Worm (Caenorhabditis elegans) whole organism, late embryonic: ENCODE results near the gene C33D9.6.
A peak's percentile ranks its signal among the peaks of the same experiment; 100 is the strongest.
"Not testable (repeated sequence)": the region's sequence is repeated elsewhere in the genome, so short reads cannot be mapped to it uniquely, and the experiment has no call there.

Source experiments
- K02D7.2 ChIP-seq: sonication (generic microtip); optimal IDR thresholded peaks from 2 replicates; lab custom pipeline; 2017; ENCODE audit warnings: mild to moderate bottlenecking, missing genetic modification characterization, missing compliant biosample characterization
- Y22D7AL.16 ChIP-seq: sonication (generic microtip); optimal IDR thresholded peaks from 2 replicates; lab custom pipeline; 2016; ENCODE audit warnings: missing genetic modification characterization, missing compliant biosample characterization
- ceh-18 ChIP-seq: sonication (generic microtip); optimal IDR thresholded peaks from 2 replicates; lab custom pipeline; 2016; ENCODE audit warnings: missing genetic modification characterization, missing compliant biosample characterization
- ceh-19 ChIP-seq: fragments of 200-800 bp; sonication (Bioruptor generic); optimal IDR thresholded peaks from 2 replicates; lab custom pipeline; 2018; ENCODE audit warnings: mild to moderate bottlenecking, missing genetic modification characterization, missing compliant biosample characterization
- ceh-24 ChIP-seq: sonication (generic microtip); optimal IDR thresholded peaks from 2 replicates; lab custom pipeline; 2016; ENCODE audit warnings: mild to moderate bottlenecking, missing genetic modification characterization, missing compliant biosample characterization
- ceh-45 ChIP-seq: fragments of 200-800 bp; sonication (Bioruptor generic); IDR thresholded peaks from 2 replicates; pipeline ENCODE4 v1.3.6; 2022; ENCODE audit warnings: missing genetic modification reagents, missing genetic modification characterization, missing compliant biosample characterization
- ceh-48 ChIP-seq: sonication (generic microtip); optimal IDR thresholded peaks from 2 replicates; lab custom pipeline; 2016; ENCODE audit warnings: missing genetic modification characterization, inconsistent platforms, missing compliant biosample characterization
- dve-1 ChIP-seq: sonication (generic microtip); optimal IDR thresholded peaks from 2 replicates; lab custom pipeline; 2017; ENCODE audit warnings: antibody characterized with exemption, mild to moderate bottlenecking, missing genetic modification characterization, missing compliant biosample characterization
- fkh-10 ChIP-seq: fragments of 150-350 bp; optimal IDR thresholded peaks from 2 replicates; lab custom pipeline; 2014; ENCODE audit warnings: missing biosample characterization, missing genetic modification reagents, missing genetic modification characterization
- hlh-13 ChIP-seq: fragments of 200-800 bp; sonication (Bioruptor generic); optimal IDR thresholded peaks from 2 replicates; lab custom pipeline; 2018; ENCODE audit warnings: mild to moderate bottlenecking, missing genetic modification characterization, missing compliant biosample characterization
- hlh-15 ChIP-seq: sonication (generic microtip); optimal IDR thresholded peaks from 2 replicates; lab custom pipeline; 2016; ENCODE audit warnings: missing genetic modification characterization, missing compliant biosample characterization
- hlh-8 ChIP-seq: sonication (generic microtip); optimal IDR thresholded peaks from 2 replicates; lab custom pipeline; 2016; ENCODE audit warnings: missing genotype, missing genetic modification characterization, missing compliant biosample characterization
- lin-11 ChIP-seq: fragments of 200-800 bp; sonication (Bioruptor generic); optimal IDR thresholded peaks from 2 replicates; lab custom pipeline; 2018; ENCODE audit warnings: mild to moderate bottlenecking, missing genetic modification characterization, missing compliant biosample characterization
- nhr-11 ChIP-seq: fragments of 150-350 bp; optimal IDR thresholded peaks from 2 replicates; lab custom pipeline; 2014; ENCODE audit warnings: missing biosample characterization, missing genetic modification characterization
- npax-4 ChIP-seq: sonication (generic microtip); optimal IDR thresholded peaks from 2 replicates; lab custom pipeline; 2016; ENCODE audit warnings: missing genetic modification characterization, missing compliant biosample characterization
- pag-3 ChIP-seq: sonication (generic microtip); optimal IDR thresholded peaks from 2 replicates; lab custom pipeline; 2016; ENCODE audit warnings: missing compliant biosample characterization, missing genetic modification characterization, borderline replicate concordance
- pat-9 ChIP-seq: fragments of 200-800 bp; sonication (Bioruptor generic); optimal IDR thresholded peaks from 2 replicates; lab custom pipeline; 2018; ENCODE audit warnings: mild to moderate bottlenecking, missing genetic modification characterization, moderate library complexity, missing compliant biosample characterization
- pax-1 ChIP-seq: fragments of 150-350 bp; optimal IDR thresholded peaks from 2 replicates; lab custom pipeline; 2014; ENCODE audit warnings: missing biosample characterization, missing genetic modification characterization
- pha-2 ChIP-seq: sonication (generic microtip); optimal IDR thresholded peaks from 2 replicates; lab custom pipeline; 2017; ENCODE audit warnings: mild to moderate bottlenecking, missing genetic modification characterization, missing compliant biosample characterization
- pqm-1 ChIP-seq: sonication (generic microtip); optimal IDR thresholded peaks from 2 replicates; lab custom pipeline; 2016; ENCODE audit warnings: missing genetic modification characterization, missing compliant biosample characterization
- pros-1 ChIP-seq: fragments of 150-350 bp; optimal IDR thresholded peaks from 2 replicates; lab custom pipeline; 2014; ENCODE audit warnings: missing biosample characterization, missing genetic modification reagents, missing genetic modification characterization
- ref-2 ChIP-seq: sonication (generic microtip); optimal IDR thresholded peaks from 2 replicates; lab custom pipeline; 2016; ENCODE audit warnings: missing genetic modification characterization, missing compliant biosample characterization
- sdc-2 ChIP-seq: sonication (generic microtip); optimal IDR thresholded peaks from 2 replicates; lab custom pipeline; 2016; ENCODE audit warnings: missing genotype, missing genetic modification characterization, missing compliant biosample characterization
- tbx-2 ChIP-seq: sonication (generic microtip); optimal IDR thresholded peaks from 2 replicates; lab custom pipeline; 2016; ENCODE audit warnings: missing genetic modification characterization, missing compliant biosample characterization
- unc-42 ChIP-seq: sonication (generic microtip); optimal IDR thresholded peaks from 2 replicates; lab custom pipeline; 2016; ENCODE audit warnings: missing genotype, missing genetic modification characterization, missing compliant biosample characterization
- unc-55 ChIP-seq: sonication (generic microtip); optimal IDR thresholded peaks from 2 replicates; lab custom pipeline; 2017; ENCODE audit warnings: missing biosample characterization, missing genetic modification reagents, missing genetic modification characterization
- zip-5 ChIP-seq: sonication (generic microtip); optimal IDR thresholded peaks from 2 replicates; lab custom pipeline; 2016; ENCODE audit warnings: missing genetic modification characterization, missing compliant biosample characterization

The C33D9.6 gene

DNA sequence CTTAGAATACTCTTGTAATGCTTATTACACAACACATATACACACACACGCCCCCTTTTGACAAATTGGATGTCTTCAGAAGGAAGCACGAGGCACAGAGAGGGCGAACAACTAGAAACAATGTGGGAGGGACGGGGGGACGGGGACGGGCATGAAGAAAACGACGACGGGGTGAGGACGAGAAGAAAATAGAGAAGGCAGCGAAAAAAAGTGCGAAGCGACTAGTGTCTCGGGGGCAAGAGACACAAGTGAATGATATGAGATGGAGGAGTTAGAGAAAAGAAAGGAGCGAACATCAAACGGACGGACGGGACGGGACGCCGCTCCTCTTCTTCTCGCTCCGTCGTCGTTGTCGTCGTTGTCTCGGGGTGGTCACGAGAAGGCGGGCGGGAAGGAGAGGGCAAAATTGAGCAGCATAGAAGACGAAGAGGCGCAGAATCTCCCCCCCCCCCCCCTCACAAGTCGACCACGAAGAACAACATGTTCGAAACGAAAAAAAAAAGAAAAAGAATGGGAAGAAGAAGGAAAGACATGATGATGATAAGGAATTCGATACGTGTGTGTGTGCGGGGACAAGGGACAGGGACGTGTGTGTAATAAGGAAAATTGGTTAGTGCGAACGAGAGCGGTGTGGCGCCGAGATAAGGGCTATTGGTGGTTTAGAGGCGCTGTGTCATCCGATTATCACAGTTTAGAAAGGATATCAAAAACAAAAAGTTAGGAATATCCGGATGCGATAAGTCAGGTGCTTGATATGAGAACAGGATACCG, 17.1 kb upstream of the C33D9.6 start:
- TF ChIP-seq ceh-18 (tag; lab: Kevin White, UChicago) (peak; percentile 30), K02D7.2 (tag; lab: Kevin White, UChicago) (no peak), ceh-19 (GFP tag; lab: Kevin White, UChicago) (peak; percentile 13), hlh-15 (tag; lab: Kevin White, UChicago) (no peak)
- TF ChIP-seq, all 69 proteins: peak for 2

DNA sequence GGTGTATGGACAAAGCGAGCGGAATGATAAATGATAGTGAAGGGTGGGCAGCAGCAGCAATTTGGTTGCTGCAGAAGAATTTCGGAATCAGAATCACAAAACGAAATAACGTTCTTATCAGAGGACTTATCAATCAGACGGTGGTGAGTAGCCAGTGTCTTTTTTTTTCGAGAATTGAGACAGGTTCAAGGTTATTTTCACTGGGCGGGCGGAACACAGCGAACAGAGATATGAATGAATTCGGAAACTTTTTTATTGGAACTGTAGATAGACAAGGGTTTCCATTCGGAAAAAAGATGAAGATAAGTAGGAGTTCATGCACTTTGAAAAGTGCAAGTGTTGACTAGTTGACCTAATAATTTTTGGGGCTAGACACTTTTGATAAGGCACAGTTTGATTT, 15.3 kb upstream of the C33D9.6 start:
- no peak for TF ChIP-seq ceh-24 (tag; lab: Kevin White, UChicago)

DNA sequence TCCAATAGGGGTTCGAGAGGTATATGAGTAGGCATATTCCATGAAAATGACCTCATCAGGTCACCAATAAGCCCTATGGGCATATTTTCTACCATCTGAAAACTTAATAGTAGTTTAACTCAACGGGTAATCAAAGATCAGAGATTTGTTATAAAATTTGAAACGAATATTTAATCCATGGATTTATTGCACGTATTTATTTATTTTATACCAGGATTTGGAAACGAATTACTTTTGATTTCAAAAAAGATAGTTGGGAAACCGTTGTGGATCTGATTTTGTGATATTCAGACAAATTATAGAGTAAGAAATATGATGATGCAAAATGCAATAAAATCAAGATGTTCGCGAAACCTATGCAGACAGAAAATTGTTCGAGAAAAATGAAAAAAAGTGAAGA, 14.9 kb upstream of the C33D9.6 start, which contains the start of gene C33D9.3:
C33D9.3 (minus strand) TSS at position 101 of the 400 bp plus-strand sequence.
- TF ChIP-seq sdc-2 (tag; lab: Kevin White, UChicago) (no peak), dve-1 (no peak), fkh-10 (GFP tag; lab: Kevin White, UChicago) (no peak), npax-4 (tag; lab: Kevin White, UChicago) (no peak), K02D7.2 (tag; lab: Kevin White, UChicago) (no peak), ref-2 (tag; lab: Kevin White, UChicago) (no peak), pag-3 (tag; lab: Kevin White, UChicago) (no peak), hlh-15 (tag; lab: Kevin White, UChicago) (no peak)

DNA sequence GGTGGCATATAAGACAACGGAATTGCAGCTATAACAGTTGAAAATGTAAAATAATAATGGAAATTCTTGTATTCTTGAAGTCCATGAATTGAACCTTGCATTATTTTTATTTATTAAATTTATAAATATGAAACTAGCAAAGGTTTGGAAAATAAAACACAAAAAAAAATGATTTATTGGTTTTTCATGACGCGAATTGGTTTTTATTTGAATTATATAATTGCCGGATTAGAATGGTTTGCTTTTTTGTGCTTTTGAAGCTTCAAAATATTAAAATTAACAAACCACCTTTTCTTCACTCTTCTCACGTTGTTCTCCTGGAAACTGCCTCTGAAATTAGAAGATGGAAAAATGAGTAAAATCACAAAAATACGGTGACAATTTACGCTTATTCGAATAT, 12.2 kb upstream of the C33D9.6 start, which contains the start of gene sru-35:
sru-35 (minus strand) TSS at position 101 of the 400 bp plus-strand sequence.
- TF ChIP-seq zip-5: no peak
- TF ChIP-seq unc-55: no peak
- TF ChIP-seq unc-42: no peak
- no peak for TF ChIP-seq pqm-1 (tag; lab: Kevin White, UChicago)
- no peak for TF ChIP-seq pax-1 (tag; lab: Kevin White, UChicago)
- no peak for TF ChIP-seq hlh-13 (GFP tag; lab: Kevin White, UChicago)
- no peak for TF ChIP-seq Y22D7AL.16 (tag; lab: Kevin White, UChicago)
- no peak for TF ChIP-seq ceh-45 (GFP tag; lab: Robert Waterston, UW)
- no peak for TF ChIP-seq tbx-2 (tag; lab: Kevin White, UChicago)
- TF ChIP-seq pros-1 (tag; lab: Kevin White, UChicago): no peak

DNA sequence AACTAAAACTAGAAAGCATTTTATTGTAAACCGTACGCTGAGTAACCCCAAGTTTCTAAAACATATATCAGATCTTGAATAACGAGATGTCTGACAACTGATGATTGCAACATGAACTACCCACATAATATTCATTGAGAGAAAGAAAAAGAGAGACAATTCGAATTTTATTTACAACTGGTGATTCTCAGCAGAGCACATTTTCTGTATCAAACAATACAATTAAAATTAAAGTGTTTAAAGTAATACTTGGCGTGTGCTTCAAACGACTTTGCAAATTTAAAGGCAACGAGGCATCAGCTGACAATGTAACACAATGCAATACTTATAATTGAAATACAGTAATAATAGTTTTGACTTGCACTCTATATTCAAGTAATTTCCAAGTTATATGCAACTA, 10.1 kb upstream of the C33D9.6 start, which contains the start of gene C33D9.10:
C33D9.10 (minus strand) TSS at position 101 of the 400 bp plus-strand sequence.
- not testable (repeated sequence) for TF ChIP-seq pat-9 (tag; lab: Kevin White, UChicago); lin-11 (tag; lab: Kevin White, UChicago); pha-2
- TF ChIP-seq, all 69 proteins: peak for 0; not testable (repeated sequence) for 69

DNA sequence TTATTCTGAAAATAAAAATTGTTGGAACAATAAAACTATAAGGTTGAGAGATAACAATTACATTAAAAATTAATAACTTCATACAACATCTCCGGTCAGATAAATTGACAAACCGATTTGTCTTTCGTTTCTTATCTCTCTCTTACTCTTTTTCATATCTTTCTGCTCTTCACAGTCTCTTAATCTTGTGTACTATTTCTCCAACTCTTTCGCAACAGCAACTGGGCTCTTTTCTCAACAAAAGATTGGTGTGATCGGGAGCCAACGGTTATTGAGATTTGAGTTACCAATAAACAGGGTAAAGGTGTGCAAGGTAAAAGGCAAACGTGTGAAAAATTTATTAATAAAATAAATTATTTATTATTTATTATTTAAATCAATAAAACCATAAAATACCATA, 8.7 kb upstream of the C33D9.6 start, which contains the start of gene C33D9.8:
C33D9.8 (minus strand) TSS at position 99 of the 400 bp plus-strand sequence.
- TF ChIP-seq npax-4 (tag; lab: Kevin White, UChicago): no peak
- TF ChIP-seq nhr-11: no peak
- TF ChIP-seq unc-55: peak; percentile 6
- TF ChIP-seq, all 69 proteins: peak for 1

DNA sequence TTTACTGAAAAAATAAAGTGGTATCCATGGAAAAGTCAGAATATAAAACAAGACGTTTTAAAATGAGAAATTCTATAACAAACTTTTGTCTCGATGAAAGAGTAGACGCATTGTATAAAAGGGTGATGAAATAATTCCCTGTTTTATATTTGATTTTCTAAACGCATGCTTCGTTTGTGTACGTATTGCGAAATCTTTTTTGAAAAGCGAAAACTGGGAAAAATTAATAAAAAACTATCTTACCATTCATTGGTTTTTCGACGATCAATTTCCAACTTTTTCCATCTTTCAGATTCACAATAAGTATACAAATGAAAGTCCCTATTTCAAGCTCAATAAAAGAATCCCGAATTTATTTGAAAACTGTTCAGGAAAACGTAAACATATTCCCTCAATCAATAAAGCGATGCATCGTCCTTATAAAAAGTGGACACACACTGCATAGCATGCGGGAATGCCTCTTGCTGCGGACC, 6.9 kb upstream of the C33D9.6 start, which contains the start of gene C33D9.13:
C33D9.13 (minus strand) TSS at position 423 of the 473 bp plus-strand sequence.
- peak; percentile 33 for TF ChIP-seq ceh-48
- no peak for TF ChIP-seq hlh-8
- TF ChIP-seq, all 69 proteins: peak for 1
